Worm (Caenorhabditis elegans): Measurements from ENCODE around the gene baz-2.

Gene baz-2

DNA sequence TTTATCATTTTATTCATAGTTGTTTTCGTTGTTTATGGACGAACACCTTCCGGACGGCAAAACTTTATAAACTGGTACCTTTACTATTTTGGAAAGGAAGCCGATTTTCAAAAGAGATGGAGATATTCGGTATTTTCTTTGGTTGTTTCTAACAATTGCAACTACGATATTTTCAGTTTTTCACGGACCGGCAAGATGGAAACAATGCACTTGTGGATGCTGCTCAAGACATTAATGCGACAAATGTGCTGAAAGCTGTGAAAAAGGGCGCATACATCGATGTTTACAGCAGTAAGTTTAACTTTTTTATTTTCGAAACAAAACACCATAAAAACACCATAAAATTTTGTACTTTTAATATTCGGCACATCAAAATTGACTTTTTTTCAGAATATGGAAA lies 10.1 kb upstream of the baz-2 start:
- TF ChIP-seq nhr-25 (tag; optimal IDR thresholded peaks at IDR 0.05) (no peak), mml-1 (tag; optimal IDR thresholded peaks at IDR 0.05) (no peak), elt-2 (tag; optimal IDR thresholded peaks at IDR 0.05) (no peak), pha-4 (tag; optimal IDR thresholded peaks at IDR 0.05) (no peak), ztf-4 (tag; optimal IDR thresholded peaks at IDR 0.05) (no peak), lin-39 (tag; optimal IDR thresholded peaks at IDR 0.05) (no peak), ceh-16 (tag; optimal IDR thresholded peaks at IDR 0.05) (no peak), tbx-2 (tag; optimal IDR thresholded peaks at IDR 0.05) (no peak), elt-3 (tag; optimal IDR thresholded peaks at IDR 0.05) (no peak)

DNA sequence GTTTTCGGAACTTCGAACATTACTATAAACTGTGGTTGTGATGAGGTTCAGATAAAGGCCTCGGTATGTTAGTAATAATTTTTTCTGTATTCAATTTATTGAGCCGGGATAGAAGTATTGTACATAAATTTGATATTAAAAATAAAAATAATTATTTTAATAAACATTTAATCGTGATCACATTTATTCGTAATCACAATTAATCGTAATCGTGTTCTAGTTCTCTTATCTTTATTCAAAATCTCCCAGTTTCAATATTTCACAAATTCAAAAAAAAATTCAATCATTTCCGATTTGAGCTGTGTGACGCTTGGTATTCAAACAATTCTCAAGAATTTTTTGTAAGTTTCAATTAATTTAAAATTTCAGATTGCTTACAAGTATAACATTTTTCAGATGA lies 6.1 kb upstream of the baz-2 start, which contains the start of gene lido-18:
Gene lido-18 (plus strand): TSS at position 301 of the 400 bp plus-strand sequence.
- TF ChIP-seq zag-1 (tag; optimal IDR thresholded peaks at IDR 0.05) (no peak), ceh-9 (tag; optimal IDR thresholded peaks at IDR 0.05) (no peak), sea-2 (GFP tag; optimal IDR thresholded peaks at IDR 0.05) (no peak), ZK546.5 (tag; optimal IDR thresholded peaks at IDR 0.05) (no peak), nhr-11 (tag; optimal IDR thresholded peaks at IDR 0.05) (no peak), lin-15B (tag; optimal IDR thresholded peaks at IDR 0.05) (no peak), elt-3 (tag; optimal IDR thresholded peaks at IDR 0.05) (no peak), unc-39 (tag; optimal IDR thresholded peaks at IDR 0.05) (no peak), fkh-10 (GFP tag; optimal IDR thresholded peaks at IDR 0.05) (no peak), snpc-4 (tag; optimal IDR thresholded peaks at IDR 0.05) (no peak), eor-1 (tag; optimal IDR thresholded peaks at IDR 0.05) (no peak), daf-12 (tag; optimal IDR thresholded peaks at IDR 0.05) (no peak), nhr-28 (tag; optimal IDR thresholded peaks at IDR 0.05) (no peak), pqm-1 (tag; optimal IDR thresholded peaks at IDR 0.05) (no peak), fos-1 (tag; optimal IDR thresholded peaks at IDR 0.05) (no peak)

DNA sequence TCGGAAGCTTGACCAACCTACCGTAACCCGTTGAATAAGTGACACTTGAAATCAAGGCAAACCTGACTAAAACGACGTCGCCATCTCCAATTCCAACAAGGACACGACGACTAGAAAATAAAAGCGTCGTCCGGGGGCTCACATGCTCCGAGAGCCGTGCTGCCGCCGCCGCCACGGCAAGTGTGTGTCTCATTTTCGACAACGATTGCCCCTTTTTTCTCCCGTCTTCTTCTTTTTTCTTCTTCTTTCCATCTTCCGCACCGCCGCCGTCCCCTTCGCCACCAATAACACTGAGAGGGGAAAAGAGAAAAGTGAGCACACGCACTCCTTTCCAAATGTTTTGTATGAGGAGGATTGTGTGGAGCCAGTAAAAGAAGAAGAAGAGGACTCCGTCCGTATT lies 5.3 kb upstream of the baz-2 start:
- TF ChIP-seq unc-39 (tag; optimal IDR thresholded peaks at IDR 0.05) = no peak
- no peak for TF ChIP-seq tbx-2 (tag; optimal IDR thresholded peaks at IDR 0.05)
- TF ChIP-seq pqm-1 (tag; optimal IDR thresholded peaks at IDR 0.05) = no peak
- no peak for TF ChIP-seq R02D3.7 (tag; optimal IDR thresholded peaks at IDR 0.05)
- no peak for TF ChIP-seq fkh-10 (GFP tag; optimal IDR thresholded peaks at IDR 0.05)
- no peak for TF ChIP-seq jun-1 (tag; optimal IDR thresholded peaks at IDR 0.05)
- TF ChIP-seq ZK546.5 (tag; optimal IDR thresholded peaks at IDR 0.05) = no peak

DNA sequence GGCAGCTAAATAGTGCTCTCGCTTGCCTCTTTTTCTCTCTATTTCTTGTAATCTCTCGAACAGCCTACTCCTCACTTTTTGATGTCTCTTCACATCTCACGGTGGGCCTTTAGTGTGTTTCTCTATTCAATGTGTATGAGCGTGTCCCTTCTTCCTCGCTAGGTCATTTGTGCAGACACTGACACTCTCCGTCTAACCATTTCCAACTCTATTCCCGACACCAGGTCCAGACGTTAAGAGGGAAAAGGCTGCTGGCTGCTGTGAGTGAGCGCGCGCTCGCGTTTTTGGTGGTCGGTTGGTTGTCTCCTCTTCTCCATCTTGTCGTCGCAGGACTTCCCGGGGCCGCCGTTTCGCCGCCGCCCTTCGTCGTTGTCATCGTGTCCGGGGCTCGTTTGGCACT lies 3.6 kb upstream of the baz-2 start:
- TF ChIP-seq elt-1 (tag; optimal IDR thresholded peaks at IDR 0.05) (no peak), egl-5 (tag; optimal IDR thresholded peaks at IDR 0.05) (peak; percentile 53), eor-1 (tag; optimal IDR thresholded peaks at IDR 0.05) (no peak), lin-15B (tag; optimal IDR thresholded peaks at IDR 0.05) (peak; percentile 19), snpc-4 (tag; optimal IDR thresholded peaks at IDR 0.05) (peak; percentile 69), nfya-1 (tag; optimal IDR thresholded peaks at IDR 0.05; ENCODE audit: insufficient read depth) (peak; percentile 71), unc-62 (GFP tag; optimal IDR thresholded peaks at IDR 0.05) (peak; percentile 15), lin-39 (tag; optimal IDR thresholded peaks at IDR 0.05) (peak; percentile 92), hmg-11 (tag; optimal IDR thresholded peaks at IDR 0.05) (peak; percentile 69), mml-1 (tag; optimal IDR thresholded peaks at IDR 0.05) (no peak)

DNA sequence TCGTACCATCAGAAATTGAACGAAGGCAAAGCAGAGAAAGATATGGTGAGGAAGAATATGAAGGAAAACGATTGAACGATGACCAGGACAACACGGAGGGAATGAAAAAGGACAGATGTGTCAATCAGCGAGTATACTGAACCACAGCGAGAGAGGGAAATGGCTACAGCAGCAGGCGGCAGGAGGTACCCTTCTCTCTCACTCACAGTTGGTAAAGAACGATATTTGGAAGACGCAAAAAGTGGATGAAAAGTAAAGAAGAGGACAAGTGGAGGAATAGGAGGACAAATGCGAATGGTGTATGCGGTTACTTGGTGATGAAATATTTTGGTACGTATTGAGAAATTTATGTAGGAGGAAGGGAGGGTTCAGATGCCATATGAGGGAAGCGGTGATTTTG lies 642 bp upstream of the baz-2 start, which contains the start of gene ZK783.7:
Gene ZK783.7 (plus strand): TSS at position 246 of the 400 bp plus-strand sequence.
- TF ChIP-seq eor-1 (tag; optimal IDR thresholded peaks at IDR 0.05) = no peak
- no peak for TF ChIP-seq ceh-28 (tag; optimal IDR thresholded peaks at IDR 0.05)
- no peak for TF ChIP-seq unc-62 (GFP tag; optimal IDR thresholded peaks at IDR 0.05)
- no peak for TF ChIP-seq ztf-4 (tag; optimal IDR thresholded peaks at IDR 0.05)
- no peak for TF ChIP-seq aly-2 (tag; optimal IDR thresholded peaks at IDR 0.05)
- no peak for TF ChIP-seq lin-15B (tag; optimal IDR thresholded peaks at IDR 0.05)
- TF ChIP-seq unc-39 (tag; optimal IDR thresholded peaks at IDR 0.05) = no peak
- TF ChIP-seq nhr-25 (tag; optimal IDR thresholded peaks at IDR 0.05) = no peak
- no peak for TF ChIP-seq snpc-4 (tag; optimal IDR thresholded peaks at IDR 0.05)
- TF ChIP-seq mdl-1 (tag; optimal IDR thresholded peaks at IDR 0.05) = no peak
- no peak for TF ChIP-seq elt-3 (tag; optimal IDR thresholded peaks at IDR 0.05)
- no peak for TF ChIP-seq hmg-11 (tag; optimal IDR thresholded peaks at IDR 0.05)
- TF ChIP-seq elt-1 (tag; optimal IDR thresholded peaks at IDR 0.05) = no peak
- TF ChIP-seq nhr-11 (tag; optimal IDR thresholded peaks at IDR 0.05) = no peak

All from whole organism, L3 larva.